Fruit fly (Drosophila melanogaster): ENCODE data around the gene CG3164.

dm6 chr2L:78828-79227 is 51.8 kb downstream of the CG3164 start:
- TF ChIP-seq CG1647 (GFP tag; optimal IDR thresholded peaks at IDR 0.05) (no peak), corto (GFP tag; optimal IDR thresholded peaks at IDR 0.05) (no peak), CG10543 (GFP tag; optimal IDR thresholded peaks at IDR 0.05) (no peak)

All from whole organism, embryonic.